Fruit fly (Drosophila melanogaster) whole organism, prepupa: ENCODE measurements around the gene CG15465.

Experiments used
- Blimp-1 ChIP-seq: fragments of 200-800 bp; sonication (Bioruptor generic); optimal IDR thresholded peaks from 3 replicates; lab custom pipeline; 2017; ENCODE audit warnings: missing biosample characterization, missing genetic modification characterization, mild to moderate bottlenecking, moderate library complexity, missing genetic modification reagents
- CG11294 ChIP-seq: fragments of 200-800 bp; sonication (Bioruptor generic); IDR thresholded peaks from 2 replicates; pipeline ENCODE4 v1.3.6; 2022; ENCODE audit warnings: missing biosample characterization, missing genetic modification characterization
- CG16779 ChIP-seq: fragments of 200-800 bp; sonication (Bioruptor generic); optimal IDR thresholded peaks from 3 replicates; lab custom pipeline; 2017; ENCODE audit warnings: missing biosample characterization, mild to moderate bottlenecking, missing genetic modification characterization
- CG34406 ChIP-seq: fragments of 200-800 bp; sonication (Bioruptor generic); optimal IDR thresholded peaks from 3 replicates; lab custom pipeline; 2016; ENCODE audit warnings: missing biosample characterization, missing genetic modification characterization
- CG3919 ChIP-seq: fragments of 200-800 bp; sonication (Bioruptor generic); optimal IDR thresholded peaks from 3 replicates; lab custom pipeline; 2016; ENCODE audit warnings: missing biosample characterization, missing genetic modification characterization
- CG6792 ChIP-seq: fragments of 200-800 bp; sonication (Bioruptor generic); optimal IDR thresholded peaks from 3 replicates; lab custom pipeline; 2016; ENCODE audit warnings: missing biosample characterization, missing genetic modification characterization
- CG6854 ChIP-seq: fragments of 200-800 bp; sonication (Bioruptor generic); optimal IDR thresholded peaks from 2 replicates; lab custom pipeline; 2017; ENCODE audit warnings: missing biosample characterization, mild to moderate bottlenecking, missing genetic modification characterization
- CG7368 ChIP-seq: fragments of 200-800 bp; sonication (Bioruptor generic); optimal IDR thresholded peaks from 3 replicates; lab custom pipeline; 2016; ENCODE audit warnings: missing biosample characterization, missing genetic modification characterization
- Ets96B ChIP-seq: fragments of 200-800 bp; optimal IDR thresholded peaks from 2 replicates; lab custom pipeline; 2019; ENCODE audit warnings: missing biosample characterization, mild to moderate bottlenecking, missing genetic modification characterization, moderate library complexity
- cyc ChIP-seq: fragments of 200-800 bp; sonication (Bioruptor generic); optimal IDR thresholded peaks from 3 replicates; lab custom pipeline; 2016; ENCODE audit warnings: missing biosample characterization, missing genetic modification characterization
- spab ChIP-seq: fragments of 200-800 bp; sonication (Bioruptor generic); optimal IDR thresholded peaks from 2 replicates; lab custom pipeline; 2017; ENCODE audit warnings: missing biosample characterization, mild to moderate bottlenecking, missing genetic modification characterization, missing genetic modification reagents
- topi ChIP-seq: fragments of 200-800 bp; sonication (Bioruptor generic); optimal IDR thresholded peaks from 3 replicates; lab custom pipeline; 2016; ENCODE audit warnings: missing biosample characterization, missing genetic modification characterization

- TF ChIP-seq topi (GFP tag; lab: Kevin White, UChicago) (no peak), CG11294 (no peak), CG16779 (tag; lab: Kevin White, UChicago) (no peak), CG6792 (GFP tag; lab: Kevin White, UChicago) (no peak), CG3919 (no peak), cyc (GFP tag; lab: Kevin White, UChicago) (no peak), CG7368 (GFP tag; lab: Kevin White, UChicago) (no peak), spab (GFP tag; lab: Kevin White, UChicago) (no peak), CG34406 (GFP tag; lab: Kevin White, UChicago) (no peak), CG6854 (GFP tag; lab: Kevin White, UChicago) (no peak), Ets96B (tag; lab: Kevin White, UChicago) (no peak), Blimp-1 (GFP tag; lab: Kevin White, UChicago) (no peak)
Observed at dm6 chrX:5182269-5182668, 96.7 kb downstream of the CG15465 start, which contains the start of gene CG5062.
